Worm (Caenorhabditis elegans) whole organism, late embryonic: ENCODE measurements around the gene srz-48.

Experiments
- F13H6.1 ChIP-seq: sonication (generic microtip); optimal IDR thresholded peaks from 2 replicates; lab custom pipeline; 2016; ENCODE audit warnings: missing genetic modification characterization, missing compliant biosample characterization
- T23F11.4 ChIP-seq: fragments of 200-800 bp; sonication (Bioruptor generic); optimal IDR thresholded peaks from 2 replicates; lab custom pipeline; 2018; ENCODE audit warnings: mild to moderate bottlenecking, missing genetic modification characterization, missing compliant biosample characterization
- ama-1 ChIP-seq: fragments of 150-350 bp; optimal IDR thresholded peaks from 2 replicates; lab custom pipeline; 2014
- ceh-6 ChIP-seq: fragments of 200-800 bp; sonication (Bioruptor generic); optimal IDR thresholded peaks from 2 replicates; lab custom pipeline; 2018; ENCODE audit warnings: mild to moderate bottlenecking, missing genetic modification characterization, missing compliant biosample characterization
- ceh-9 ChIP-seq: sonication (generic microtip); optimal IDR thresholded peaks from 2 replicates; lab custom pipeline; 2016; ENCODE audit warnings: mild to moderate bottlenecking, missing genetic modification characterization, inconsistent platforms, missing compliant biosample characterization
- dmd-4 ChIP-seq: sonication (generic microtip); optimal IDR thresholded peaks from 2 replicates; lab custom pipeline; 2016; ENCODE audit warnings: borderline replicate concordance, missing genetic modification characterization, missing compliant biosample characterization
- dve-1 ChIP-seq: sonication (generic microtip); optimal IDR thresholded peaks from 2 replicates; lab custom pipeline; 2017; ENCODE audit warnings: antibody characterized with exemption, mild to moderate bottlenecking, missing genetic modification characterization, missing compliant biosample characterization
- elt-2 ChIP-seq: sonication (generic microtip); optimal IDR thresholded peaks from 2 replicates; lab custom pipeline; 2016; ENCODE audit warnings: missing genetic modification reagents, missing genetic modification characterization, missing compliant biosample characterization
- hlh-13 ChIP-seq: fragments of 200-800 bp; sonication (Bioruptor generic); optimal IDR thresholded peaks from 2 replicates; lab custom pipeline; 2018; ENCODE audit warnings: mild to moderate bottlenecking, missing genetic modification characterization, missing compliant biosample characterization
- hlh-30 ChIP-seq: sonication (generic microtip); optimal IDR thresholded peaks from 2 replicates; lab custom pipeline; 2017; ENCODE audit warnings: antibody characterized with exemption, missing genetic modification characterization, missing compliant biosample characterization; ENCODE audit not compliant: insufficient read depth
- nfya-1 ChIP-seq: sonication (generic microtip); optimal IDR thresholded peaks from 2 replicates; lab custom pipeline; 2017; ENCODE audit warnings: missing genetic modification characterization, mild to moderate bottlenecking, missing compliant biosample characterization, antibody characterized with exemption, moderate library complexity
- rnt-1 ChIP-seq: sonication (generic microtip); optimal IDR thresholded peaks from 2 replicates; lab custom pipeline; 2016; ENCODE audit warnings: missing genetic modification characterization, missing compliant biosample characterization
- tbx-2 ChIP-seq: sonication (generic microtip); optimal IDR thresholded peaks from 2 replicates; lab custom pipeline; 2016; ENCODE audit warnings: missing genetic modification characterization, missing compliant biosample characterization
- ttx-3 ChIP-seq: sonication (generic microtip); optimal IDR thresholded peaks from 2 replicates; lab custom pipeline; 2016; ENCODE audit warnings: missing genetic modification reagents, missing genetic modification characterization, missing compliant biosample characterization

DNA sequence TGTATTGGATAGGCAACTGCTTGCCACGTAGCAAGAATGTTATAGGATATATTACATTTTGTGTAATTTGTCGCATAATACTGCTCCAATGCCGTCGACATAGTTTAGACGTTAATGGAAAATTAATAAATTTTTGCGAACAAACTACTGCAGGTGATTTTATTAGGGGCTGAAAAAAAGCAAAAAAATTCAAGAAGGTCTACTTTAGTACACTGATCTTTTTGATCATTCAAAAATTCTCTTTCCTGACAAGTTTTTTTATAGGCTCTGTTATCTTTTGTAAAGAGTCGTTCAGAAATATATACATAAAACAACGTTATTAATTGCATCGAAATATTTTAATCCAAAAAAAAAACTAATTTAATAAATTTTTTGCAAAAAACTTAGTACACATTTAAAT, 25.1 kb upstream of the srz-48 start, which contains the start of gene srh-111:
- TF ChIP-seq elt-2 (tag; lab: Kevin White, UChicago) (no peak), T23F11.4 (GFP tag; lab: Kevin White, UChicago) (no peak), hlh-13 (GFP tag; lab: Kevin White, UChicago) (no peak), ttx-3 (tag; lab: Kevin White, UChicago) (no peak), F13H6.1 (tag; lab: Kevin White, UChicago) (no peak), rnt-1 (tag; lab: Kevin White, UChicago) (no peak), ama-1 (lab: Kevin White, UChicago) (no peak), hlh-30 (tag; lab: Kevin White, UChicago) (no peak), dve-1 (tag; lab: Kevin White, UChicago) (no peak), ceh-9 (tag; lab: Kevin White, UChicago) (no peak), tbx-2 (tag; lab: Kevin White, UChicago) (no peak), nfya-1 (tag; lab: Kevin White, UChicago) (no peak), dmd-4 (tag; lab: Kevin White, UChicago) (no peak), ceh-6 (GFP tag; lab: Kevin White, UChicago) (no peak)
